Worm (Caenorhabditis elegans) whole organism, mixed stage, embryonic: ENCODE measurements around the gene sdz-38.
A peak's percentile ranks its signal among the peaks of the same experiment; 100 is the strongest.

Experiments used
- M03D4.4 ChIP-seq: sonication (generic microtip); optimal IDR thresholded peaks from 2 replicates; lab custom pipeline; 2017; ENCODE audit warnings: mild to moderate bottlenecking, missing genetic modification characterization, missing compliant biosample characterization
- bed-3 ChIP-seq: fragments of 200-800 bp; sonication (Bioruptor generic); optimal IDR thresholded peaks from 3 replicates; lab custom pipeline; 2018; ENCODE audit warnings: mild to moderate bottlenecking, missing genetic modification characterization, moderate library complexity, missing compliant biosample characterization
- blmp-1 ChIP-seq: fragments of 150-350 bp; optimal IDR thresholded peaks from 2 replicates; lab custom pipeline; 2014; ENCODE audit warnings: missing biosample characterization, missing genetic modification characterization
- ceh-39 ChIP-seq: fragments of 150-350 bp; optimal IDR thresholded peaks from 2 replicates; lab custom pipeline; 2014; ENCODE audit warnings: missing biosample characterization, missing genetic modification characterization
- ceh-43 ChIP-seq: fragments of 200-800 bp; sonication (Bioruptor generic); optimal IDR thresholded peaks from 2 replicates; lab custom pipeline; 2018; ENCODE audit warnings: mild to moderate bottlenecking, missing genetic modification characterization, moderate library complexity, missing compliant biosample characterization
- ceh-83 ChIP-seq: fragments of 200-800 bp; sonication (Bioruptor generic); optimal IDR thresholded peaks from 2 replicates; lab custom pipeline; 2018; ENCODE audit warnings: mild to moderate bottlenecking, missing genetic modification characterization, missing compliant biosample characterization
- ces-1 ChIP-seq: fragments of 150-350 bp; optimal IDR thresholded peaks from 2 replicates; lab custom pipeline; 2014; ENCODE audit warnings: missing biosample characterization, missing genetic modification reagents, missing genetic modification characterization
- cnd-1 ChIP-seq: fragments of 200-800 bp; sonication (Bioruptor generic); optimal IDR thresholded peaks from 2 replicates; lab custom pipeline; 2018; ENCODE audit warnings: mild to moderate bottlenecking, missing genetic modification characterization, missing compliant biosample characterization
- drap-1 ChIP-seq: fragments of 200-800 bp; sonication (Bioruptor generic); optimal IDR thresholded peaks from 3 replicates; lab custom pipeline; 2018; ENCODE audit warnings: mild to moderate bottlenecking, missing genetic modification characterization, missing compliant biosample characterization
- elt-1 ChIP-seq: sonication (generic microtip); optimal IDR thresholded peaks from 2 replicates; lab custom pipeline; 2017; ENCODE audit warnings: missing genetic modification characterization, mild to moderate bottlenecking, missing compliant biosample characterization, antibody characterized with exemption, moderate library complexity, borderline replicate concordance; ENCODE audit not compliant: insufficient read depth
- elt-3 ChIP-seq: fragments of 150-350 bp; optimal IDR thresholded peaks from 2 replicates; lab custom pipeline; 2014; ENCODE audit warnings: missing biosample characterization, missing genetic modification characterization
- flh-1 ChIP-seq: fragments of 200-800 bp; sonication (Bioruptor generic); optimal IDR thresholded peaks from 2 replicates; lab custom pipeline; 2018; ENCODE audit warnings: mild to moderate bottlenecking, missing genetic modification characterization, moderate library complexity, missing compliant biosample characterization
- ham-2 ChIP-seq: fragments of 200-800 bp; sonication (Bioruptor generic); optimal IDR thresholded peaks from 2 replicates; lab custom pipeline; 2018; ENCODE audit warnings: mild to moderate bottlenecking, missing genetic modification characterization, missing compliant biosample characterization
- hlh-1 ChIP-seq: fragments of 150-350 bp; optimal IDR thresholded peaks from 2 replicates; lab custom pipeline; 2014; ENCODE audit warnings: missing biosample characterization, missing genetic modification reagents, missing genetic modification characterization
- lin-13 ChIP-seq: fragments of 150-350 bp; optimal IDR thresholded peaks from 2 replicates; lab custom pipeline; 2014; ENCODE audit warnings: missing biosample characterization, missing genetic modification characterization
- lin-32 ChIP-seq: fragments of 200-800 bp; sonication (Bioruptor generic); optimal IDR thresholded peaks from 2 replicates; lab custom pipeline; 2018; ENCODE audit warnings: mild to moderate bottlenecking, missing genetic modification characterization, missing compliant biosample characterization
- lsy-2 ChIP-seq: fragments of 150-350 bp; optimal IDR thresholded peaks from 2 replicates; lab custom pipeline; 2014; ENCODE audit warnings: missing biosample characterization, missing genetic modification characterization
- mab-5 ChIP-seq: fragments of 150-350 bp; optimal IDR thresholded peaks from 2 replicates; lab custom pipeline; 2014; ENCODE audit warnings: missing biosample characterization, missing genetic modification characterization
- mep-1 ChIP-seq: fragments of 150-350 bp; optimal IDR thresholded peaks from 2 replicates; lab custom pipeline; 2017; ENCODE audit warnings: missing biosample characterization, missing genetic modification reagents, missing genetic modification characterization, inconsistent platforms
- mls-2 ChIP-seq: sonication (generic microtip); optimal IDR thresholded peaks from 2 replicates; lab custom pipeline; 2016; ENCODE audit warnings: mild to moderate bottlenecking, missing genetic modification characterization, moderate library complexity, missing compliant biosample characterization
- nhr-12 ChIP-seq: fragments of 150-350 bp; optimal IDR thresholded peaks from 2 replicates; lab custom pipeline; 2014; ENCODE audit warnings: missing biosample characterization, missing genetic modification characterization
- nhr-2 ChIP-seq: fragments of 150-350 bp; optimal IDR thresholded peaks from 2 replicates; lab custom pipeline; 2014; ENCODE audit warnings: missing biosample characterization, missing genetic modification characterization
- nhr-237 ChIP-seq: fragments of 150-350 bp; optimal IDR thresholded peaks from 2 replicates; lab custom pipeline; 2014; ENCODE audit warnings: missing biosample characterization, missing genetic modification characterization
- nhr-28 ChIP-seq: fragments of 150-350 bp; optimal IDR thresholded peaks from 2 replicates; lab custom pipeline; 2014; ENCODE audit warnings: missing biosample characterization, missing genetic modification characterization
- nhr-76 ChIP-seq: sonication (generic microtip); optimal IDR thresholded peaks from 2 replicates; lab custom pipeline; 2017; ENCODE audit warnings: missing biosample characterization, missing genetic modification characterization
- pha-4 ChIP-seq: fragments of 150-350 bp; optimal IDR thresholded peaks from 2 replicates; lab custom pipeline; 2018; ENCODE audit warnings: missing biosample characterization, missing genetic modification reagents, missing genetic modification characterization
- sem-2 ChIP-seq: fragments of 200-800 bp; sonication (Bioruptor generic); optimal IDR thresholded peaks from 2 replicates; lab custom pipeline; 2018; ENCODE audit warnings: mild to moderate bottlenecking, missing genetic modification characterization, missing compliant biosample characterization
- snpc-4 ChIP-seq: fragments of 150-350 bp; optimal IDR thresholded peaks from 2 replicates; lab custom pipeline; 2014; ENCODE audit warnings: missing biosample characterization, missing genetic modification characterization
- sptf-1 ChIP-seq: sonication (generic microtip); optimal IDR thresholded peaks from 2 replicates; lab custom pipeline; 2017; ENCODE audit warnings: mild to moderate bottlenecking, missing genetic modification characterization, moderate library complexity, missing compliant biosample characterization
- tbx-8 ChIP-seq: fragments of 200-800 bp; sonication (Bioruptor generic); optimal IDR thresholded peaks from 2 replicates; lab custom pipeline; 2018; ENCODE audit warnings: mild to moderate bottlenecking, missing genetic modification characterization, moderate library complexity, missing compliant biosample characterization
- unc-120 ChIP-seq: sonication (generic microtip); optimal IDR thresholded peaks from 2 replicates; lab custom pipeline; 2017; ENCODE audit warnings: missing genetic modification characterization, missing compliant biosample characterization; ENCODE audit not compliant: poor library complexity, severe bottlenecking
- unc-39 ChIP-seq: fragments of 150-350 bp; optimal IDR thresholded peaks from 2 replicates; lab custom pipeline; 2014; ENCODE audit warnings: missing biosample characterization, missing genetic modification characterization
- unc-62 ChIP-seq: fragments of 150-350 bp; optimal IDR thresholded peaks from 2 replicates; lab custom pipeline; 2014; ENCODE audit warnings: missing biosample characterization, missing genetic modification reagents, missing genetic modification characterization
- zip-8 ChIP-seq: fragments of 150-350 bp; optimal IDR thresholded peaks from 2 replicates; lab custom pipeline; 2014; ENCODE audit warnings: missing biosample characterization, missing genetic modification characterization
- ztf-11 ChIP-seq: fragments of 150-350 bp; optimal IDR thresholded peaks from 2 replicates; lab custom pipeline; 2014; ENCODE audit warnings: missing biosample characterization, missing genetic modification characterization

Gene sdz-38

DNA sequence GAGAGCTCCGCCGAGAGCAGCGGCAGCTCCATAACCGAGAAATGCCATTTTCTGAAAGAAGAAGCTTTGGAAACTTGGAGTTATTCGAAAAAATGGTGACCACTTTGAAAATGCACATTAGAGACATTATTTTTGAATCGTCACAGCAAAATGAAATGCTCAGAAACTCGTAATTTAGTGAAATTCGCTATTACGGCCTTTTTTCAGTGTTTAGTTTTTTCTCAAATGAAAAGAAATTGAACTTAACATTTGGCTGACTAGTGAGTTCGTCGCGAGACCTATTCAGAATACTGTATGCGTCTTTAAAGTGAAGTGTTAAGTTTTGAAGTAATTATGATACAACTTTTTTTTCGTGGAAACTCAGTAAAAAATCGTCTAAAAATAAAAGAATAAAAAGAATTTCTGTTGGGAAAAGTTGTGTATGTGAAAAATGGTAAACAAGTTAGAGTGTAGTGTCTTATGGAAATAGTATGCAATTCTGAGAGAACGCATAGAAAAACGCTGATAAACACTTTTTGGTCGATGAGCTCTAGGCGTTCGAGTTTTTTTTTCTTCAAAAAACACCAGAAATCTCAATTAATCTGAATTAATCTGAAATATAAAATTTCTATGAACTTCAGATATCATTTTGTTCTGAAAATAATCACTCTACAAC lies 11.1 kb downstream of the sdz-38 start, which contains the start of gene R53.5:
Gene R53.5, minus strand, starts transcription at position 51 of the 655 bp plus-strand sequence.
- TF ChIP-seq lsy-2 (tag; lab: Kevin White, UChicago) (no peak), ceh-43 (GFP tag; lab: Kevin White, UChicago) (no peak), nhr-28 (tag; lab: Kevin White, UChicago) (no peak), elt-1 (tag; lab: Kevin White, UChicago) (no peak), nhr-2 (tag; lab: Kevin White, UChicago) (no peak), hlh-1 (no peak), lin-13 (tag; lab: Kevin White, UChicago) (no peak), nhr-76 (tag; lab: Kevin White, UChicago) (no peak)
- TF ChIP-seq, all 35 proteins: peak for 0

DNA sequence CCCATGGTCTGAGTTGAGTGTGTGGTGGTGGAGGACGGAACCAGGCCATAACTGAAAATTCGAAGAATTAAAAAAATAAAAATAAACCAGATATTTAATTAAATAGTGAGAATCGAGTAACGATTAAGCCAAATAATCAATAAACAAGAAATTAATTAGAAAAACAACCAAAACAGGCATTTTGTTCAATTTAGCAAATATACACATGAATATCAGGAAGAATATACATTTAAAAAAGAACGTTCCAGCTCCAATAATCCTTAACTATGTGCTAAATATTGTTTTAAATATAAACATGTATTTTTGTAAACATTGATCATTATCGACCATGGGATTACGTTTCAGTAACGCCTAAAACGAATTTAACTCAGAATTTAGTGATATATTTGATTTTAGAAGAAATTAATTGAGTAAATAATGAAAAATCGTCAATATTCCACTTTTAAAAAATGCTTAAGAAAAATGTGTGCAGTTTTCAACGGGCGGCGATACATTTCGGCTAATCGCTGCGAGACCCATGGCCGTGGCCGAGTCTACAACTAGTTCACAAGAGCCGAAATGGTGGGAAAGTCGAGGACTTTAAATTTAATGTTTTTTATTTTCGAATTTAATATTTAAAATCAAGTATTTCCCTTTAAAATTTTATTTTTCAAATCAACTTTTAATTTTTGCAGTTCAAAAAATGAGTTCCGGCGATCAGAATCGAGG lies 13.5 kb downstream of the sdz-38 start, which contains the start of the genes R53.4 and psf-1:
Gene R53.4, minus strand, starts transcription at position 51 of the 708 bp plus-strand sequence.
Gene psf-1, plus strand, starts transcription at position 675 of the 708 bp plus-strand sequence.
- TF ChIP-seq sem-2 (GFP tag; lab: Kevin White, UChicago) (no peak), ztf-11 (tag; lab: Kevin White, UChicago) (no peak), M03D4.4 (tag; lab: Kevin White, UChicago) (no peak), cnd-1 (tag; lab: Kevin White, UChicago) (no peak), ceh-83 (GFP tag; lab: Kevin White, UChicago) (no peak), pha-4 (no peak), ham-2 (GFP tag; lab: Kevin White, UChicago) (peak; percentile 58), lsy-2 (tag; lab: Kevin White, UChicago) (peak; percentile 71), ceh-43 (GFP tag; lab: Kevin White, UChicago) (no peak), snpc-4 (tag; lab: Kevin White, UChicago) (no peak), unc-62 (GFP tag; lab: Kevin White, UChicago) (no peak), mls-2 (no peak), elt-3 (tag; lab: Kevin White, UChicago) (no peak), unc-39 (tag; lab: Kevin White, UChicago) (no peak), ces-1 (peak; percentile 0), tbx-8 (GFP tag; lab: Kevin White, UChicago) (no peak), drap-1 (no peak), hlh-1 (peak; percentile 4), nhr-28 (tag; lab: Kevin White, UChicago) (no peak), nhr-237 (tag; lab: Kevin White, UChicago) (peak; percentile 51), lin-32 (GFP tag; lab: Kevin White, UChicago) (no peak), nhr-12 (tag; lab: Kevin White, UChicago) (no peak), elt-1 (tag; lab: Kevin White, UChicago) (no peak), flh-1 (GFP tag; lab: Kevin White, UChicago) (no peak), lin-13 (tag; lab: Kevin White, UChicago) (no peak), bed-3 (GFP tag; lab: Kevin White, UChicago) (no peak), nhr-76 (tag; lab: Kevin White, UChicago) (no peak), nhr-2 (tag; lab: Kevin White, UChicago) (no peak), ceh-39 (tag; lab: Kevin White, UChicago) (no peak), blmp-1 (tag; lab: Kevin White, UChicago) (no peak), unc-120 (tag; lab: Kevin White, UChicago) (no peak), zip-8 (tag; lab: Kevin White, UChicago) (no peak), mab-5 (tag; lab: Kevin White, UChicago) (no peak), sptf-1 (no peak), mep-1 (peak; percentile 81)

ce11 chrII:9966954-9967353 lies 14.7 kb downstream of the sdz-38 start, which contains the start of gene dtmk-1:
TSS of gene dtmk-1 (minus strand) at chrII:9967099.
- TF ChIP-seq elt-1 (tag; lab: Kevin White, UChicago) = peak; percentile 86
- TF ChIP-seq bed-3 (GFP tag; lab: Kevin White, UChicago) = no peak
